Worm (Caenorhabditis elegans) whole organism, L3 larva: ENCODE results near the gene E02H9.6.
A peak's percentile ranks its signal among the peaks of the same experiment; 100 is the strongest.
"Not testable (repeated sequence)": the region's sequence is repeated elsewhere in the genome, so short reads cannot be mapped to it uniquely, and the experiment has no call there.

Experiments
- ZK546.5 ChIP-seq: sonication (generic microtip); optimal IDR thresholded peaks from 2 replicates; lab custom pipeline; 2017; ENCODE audit warnings: missing biosample characterization, missing genetic modification characterization
- aly-2 ChIP-seq: fragments of 150-350 bp; optimal IDR thresholded peaks from 2 replicates; lab custom pipeline; 2014; ENCODE audit warnings: missing biosample characterization, missing genetic modification characterization
- ama-1 ChIP-seq: fragments of 150-350 bp; optimal IDR thresholded peaks from 2 replicates; lab custom pipeline; 2018
- ceh-28 ChIP-seq: fragments of 150-350 bp; optimal IDR thresholded peaks from 2 replicates; lab custom pipeline; 2014; ENCODE audit warnings: missing biosample characterization, missing genetic modification reagents, missing genetic modification characterization
- ceh-82 ChIP-seq: fragments of 150-350 bp; optimal IDR thresholded peaks from 2 replicates; lab custom pipeline; 2014; ENCODE audit warnings: missing biosample characterization, missing genetic modification characterization
- egl-5 ChIP-seq: fragments of 150-350 bp; optimal IDR thresholded peaks from 2 replicates; lab custom pipeline; 2017; ENCODE audit warnings: missing biosample characterization, missing genetic modification reagents, missing genetic modification characterization, inconsistent platforms
- elt-2 ChIP-seq: sonication (generic microtip); optimal IDR thresholded peaks from 2 replicates; lab custom pipeline; 2016; ENCODE audit warnings: missing genetic modification reagents, mild to moderate bottlenecking, missing genetic modification characterization, missing compliant biosample characterization
- elt-3 ChIP-seq, 3 experiments: fragments of 150-350 bp in 1 of 3; sonication (generic microtip) in 2 of 3; optimal IDR thresholded peaks; 2 replicates in 2 of 3; 4 replicates in 1 of 3; lab custom pipeline; 2014 to 2017; ENCODE audit warnings: missing biosample characterization in 3 of 3, missing genetic modification characterization in 3 of 3
- eor-1 ChIP-seq, 2 experiments: fragments of 150-350 bp; optimal IDR thresholded peaks; 2 replicates each; lab custom pipeline; 2014 to 2018; ENCODE audit warnings: missing biosample characterization in 2 of 2, missing genetic modification characterization in 2 of 2
- fkh-2 ChIP-seq: fragments of 150-350 bp; optimal IDR thresholded peaks from 2 replicates; lab custom pipeline; 2014; ENCODE audit warnings: missing biosample characterization, missing genetic modification reagents, missing genetic modification characterization
- hmg-11 ChIP-seq: sonication (generic microtip); optimal IDR thresholded peaks from 2 replicates; lab custom pipeline; 2016; ENCODE audit warnings: missing genetic modification characterization, missing compliant biosample characterization
- jun-1 ChIP-seq: fragments of 150-350 bp; optimal IDR thresholded peaks from 2 replicates; lab custom pipeline; 2014; ENCODE audit warnings: missing biosample characterization, missing genetic modification reagents, missing genetic modification characterization
- lsy-12 ChIP-seq: sonication (generic microtip); optimal IDR thresholded peaks from 2 replicates; lab custom pipeline; 2016; ENCODE audit warnings: mild to moderate bottlenecking, missing genetic modification characterization, missing compliant biosample characterization
- mml-1 ChIP-seq: fragments of 150-350 bp; sonication (generic microtip); optimal IDR thresholded peaks from 3 replicates; lab custom pipeline; 2014; ENCODE audit warnings: missing biosample characterization, missing genetic modification characterization
- nfya-1 ChIP-seq: sonication (generic microtip); optimal IDR thresholded peaks from 2 replicates; lab custom pipeline; 2017; ENCODE audit warnings: missing genetic modification characterization, mild to moderate bottlenecking, missing compliant biosample characterization, antibody characterized with exemption, moderate library complexity; ENCODE audit not compliant: insufficient read depth
- nhr-11 ChIP-seq: fragments of 150-350 bp; optimal IDR thresholded peaks from 2 replicates; lab custom pipeline; 2014; ENCODE audit warnings: missing biosample characterization, missing genetic modification characterization
- nhr-237 ChIP-seq: fragments of 150-350 bp; optimal IDR thresholded peaks from 2 replicates; lab custom pipeline; 2014; ENCODE audit warnings: missing biosample characterization, missing genetic modification characterization
- pha-4 ChIP-seq: fragments of 150-350 bp; optimal IDR thresholded peaks from 2 replicates; lab custom pipeline; 2014; ENCODE audit warnings: missing biosample characterization, missing genetic modification reagents, missing genetic modification characterization
- pqm-1 ChIP-seq: fragments of 150-350 bp; optimal IDR thresholded peaks from 2 replicates; lab custom pipeline; 2017; ENCODE audit warnings: missing biosample characterization, missing genetic modification characterization, inconsistent platforms
- sea-2 ChIP-seq: fragments of 150-350 bp; sonication (generic microtip); optimal IDR thresholded peaks from 4 replicates; lab custom pipeline; 2014; ENCODE audit warnings: missing biosample characterization, missing genetic modification reagents, missing genetic modification characterization
- skn-1 ChIP-seq: fragments of 150-350 bp; optimal IDR thresholded peaks from 2 replicates; lab custom pipeline; 2014; ENCODE audit warnings: missing biosample characterization, missing genetic modification characterization
- snpc-4 ChIP-seq: fragments of 150-350 bp; optimal IDR thresholded peaks from 2 replicates; lab custom pipeline; 2014; ENCODE audit warnings: missing biosample characterization, missing genetic modification characterization
- tbx-2 ChIP-seq: sonication (generic microtip); optimal IDR thresholded peaks from 2 replicates; lab custom pipeline; 2016; ENCODE audit warnings: mild to moderate bottlenecking, missing genetic modification characterization, missing compliant biosample characterization
- unc-62 ChIP-seq: fragments of 150-350 bp; sonication (generic microtip); optimal IDR thresholded peaks from 4 replicates; lab custom pipeline; 2014; ENCODE audit warnings: missing biosample characterization, missing genetic modification reagents, missing genetic modification characterization
- zag-1 ChIP-seq: fragments of 150-350 bp; optimal IDR thresholded peaks from 2 replicates; lab custom pipeline; 2014; ENCODE audit warnings: missing biosample characterization, missing genetic modification characterization
- ztf-11 ChIP-seq: fragments of 150-350 bp; optimal IDR thresholded peaks from 2 replicates; lab custom pipeline; 2014; ENCODE audit warnings: missing biosample characterization, missing genetic modification characterization

E02H9.6 gene

DNA sequence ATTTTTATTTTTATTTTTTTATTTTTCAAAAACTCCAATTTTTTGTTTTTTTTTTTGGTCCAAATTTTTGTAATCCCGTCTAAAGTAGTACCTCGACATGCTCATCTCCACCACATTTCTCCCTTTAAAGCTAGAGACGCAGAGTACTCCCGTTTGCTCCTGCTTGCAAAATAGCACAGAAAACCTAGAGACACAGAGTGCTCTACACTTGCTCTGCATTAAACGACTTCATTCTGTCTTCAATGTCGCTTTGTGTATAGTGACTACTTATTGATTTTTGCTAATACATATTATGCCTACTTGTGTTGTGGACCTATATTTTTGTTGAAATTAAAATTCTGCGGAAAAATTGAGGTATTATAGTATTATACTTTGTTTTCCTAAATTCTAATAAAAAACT, 9.8 kb upstream of the E02H9.6 start, which contains the start of gene W04B5.8:
W04B5.8 (plus strand) TSS at position 195 of the 400 bp plus-strand sequence.
- TF ChIP-seq nfya-1 (peak; percentile 19), hmg-11 (peak; percentile 48), mml-1 (no peak), ceh-28 (tag; lab: Kevin White, UChicago) (peak; percentile 5), ZK546.5 (tag; lab: Kevin White, UChicago) (no peak)

DNA sequence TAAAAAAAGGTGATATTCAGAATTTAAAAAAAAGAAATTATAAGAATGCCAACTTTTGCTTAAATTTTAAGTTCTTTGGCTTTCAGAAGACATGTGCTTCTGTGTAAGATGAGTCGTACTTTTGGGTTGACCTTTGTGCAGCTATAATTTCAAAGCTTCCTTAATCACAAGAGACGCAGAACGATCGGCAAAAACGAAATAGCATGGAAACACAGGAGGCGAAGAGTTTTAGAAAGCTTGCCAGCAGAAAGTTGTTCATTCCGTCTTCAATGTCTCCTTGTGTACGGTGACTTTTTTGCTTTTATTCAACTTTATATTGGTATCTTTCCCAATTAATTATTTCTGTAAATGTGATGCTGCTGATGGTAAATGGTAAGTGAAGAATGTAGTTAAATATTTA, 3.0 kb upstream of the E02H9.6 start:
- TF ChIP-seq ztf-11 (tag; lab: Kevin White, UChicago) (no peak), egl-5 (no peak), nfya-1 (no peak), nhr-237 (tag; lab: Kevin White, UChicago) (no peak), skn-1 (tag; lab: Kevin White, UChicago) (no peak), ama-1 (lab: Kevin White, UChicago) (no peak), pqm-1 (tag; lab: Kevin White, UChicago) (no peak)

DNA sequence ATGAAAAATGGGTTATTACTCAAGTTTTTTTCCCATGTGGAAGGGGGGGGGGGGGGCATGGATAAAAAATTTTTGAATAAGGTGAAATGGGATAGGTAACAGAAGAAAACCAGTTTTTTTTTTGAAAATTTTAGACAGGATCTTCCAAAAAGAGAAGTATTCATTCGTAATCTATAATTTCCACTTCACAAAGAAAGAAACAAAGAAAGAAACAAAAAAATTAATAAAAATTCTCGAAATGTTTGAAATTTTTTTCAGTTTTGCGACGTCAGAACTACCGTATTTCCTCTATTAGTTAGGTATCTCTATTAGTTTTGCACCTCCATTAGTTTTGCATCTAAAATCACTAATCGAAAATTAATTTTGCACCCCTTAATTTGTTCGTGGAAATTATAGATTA, 532 bp upstream of the E02H9.6 start, which contains the start of gene W04B5.6:
W04B5.6 (minus strand) TSS at position 101 of the 400 bp plus-strand sequence.
- TF ChIP-seq pha-4 (tag; lab: Kevin White, UChicago); aly-2 (tag; lab: Kevin White, UChicago); unc-62 (GFP tag; lab: Kevin White, UChicago): not testable (repeated sequence)

DNA sequence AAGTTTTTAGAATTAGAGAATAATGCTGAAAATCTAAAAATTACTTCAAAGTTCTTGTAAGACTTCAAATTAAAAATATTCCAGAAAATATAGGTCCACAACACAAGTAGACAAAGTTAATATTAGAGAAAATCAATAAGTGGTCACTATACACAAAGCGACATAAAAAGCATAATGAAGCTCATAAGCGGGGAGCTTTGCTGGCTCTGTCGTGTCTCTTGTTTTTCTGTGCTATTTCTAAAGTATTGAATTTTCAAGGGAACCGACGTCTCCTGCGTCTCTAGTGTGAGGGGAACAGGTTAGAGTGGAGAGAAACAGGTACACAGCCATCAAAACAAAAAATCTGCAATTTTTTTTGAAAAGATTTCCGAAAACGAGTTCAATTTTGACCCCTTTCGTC, 2.6 kb downstream of the E02H9.6 start, which contains the start of gene E02H9.13:
E02H9.13 (minus strand) TSS at position 199 of the 400 bp plus-strand sequence.
- TF ChIP-seq jun-1 (no peak), zag-1 (no peak), ceh-82 (tag; lab: Kevin White, UChicago) (no peak), egl-5 (no peak)

DNA sequence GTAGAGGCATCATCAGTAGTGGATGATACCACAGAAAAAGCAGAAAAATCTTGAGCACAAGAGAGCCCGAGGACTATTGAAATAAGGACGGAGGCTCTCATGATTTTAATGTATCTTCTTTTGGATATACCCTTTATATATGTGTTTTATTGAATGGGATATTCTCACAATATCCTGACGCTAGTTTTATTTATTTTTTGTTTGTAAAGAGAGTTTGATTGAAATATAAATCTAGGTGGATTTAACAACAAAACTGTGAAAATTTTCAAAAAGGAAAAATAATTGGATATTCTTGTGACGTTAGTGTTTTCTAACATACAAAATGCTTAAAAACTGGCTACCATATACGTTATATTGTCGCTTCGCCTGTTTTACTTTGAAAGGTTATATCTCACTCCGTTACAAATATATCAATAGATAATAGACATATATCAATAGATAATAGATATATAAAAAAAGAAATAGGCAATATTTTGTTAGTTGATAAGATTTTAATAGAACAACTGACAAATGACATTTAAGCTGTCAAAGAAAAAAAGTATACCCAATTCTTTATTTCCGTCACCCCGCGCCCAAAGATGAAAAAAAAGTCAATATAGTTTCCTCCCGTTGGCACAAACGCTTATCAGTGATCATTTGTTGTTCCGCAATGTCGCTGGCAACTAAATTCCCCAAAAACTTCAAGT, 9.8 kb downstream of the E02H9.6 start, which contains the start of the genes E02H9.7 and klo-2:
E02H9.7 (minus strand) TSS at position 101 of the 686 bp plus-strand sequence.
klo-2 (plus strand) TSS at position 636 of the 686 bp plus-strand sequence.
- no peak for TF ChIP-seq snpc-4
- peak; percentile 30 for TF ChIP-seq elt-2

DNA sequence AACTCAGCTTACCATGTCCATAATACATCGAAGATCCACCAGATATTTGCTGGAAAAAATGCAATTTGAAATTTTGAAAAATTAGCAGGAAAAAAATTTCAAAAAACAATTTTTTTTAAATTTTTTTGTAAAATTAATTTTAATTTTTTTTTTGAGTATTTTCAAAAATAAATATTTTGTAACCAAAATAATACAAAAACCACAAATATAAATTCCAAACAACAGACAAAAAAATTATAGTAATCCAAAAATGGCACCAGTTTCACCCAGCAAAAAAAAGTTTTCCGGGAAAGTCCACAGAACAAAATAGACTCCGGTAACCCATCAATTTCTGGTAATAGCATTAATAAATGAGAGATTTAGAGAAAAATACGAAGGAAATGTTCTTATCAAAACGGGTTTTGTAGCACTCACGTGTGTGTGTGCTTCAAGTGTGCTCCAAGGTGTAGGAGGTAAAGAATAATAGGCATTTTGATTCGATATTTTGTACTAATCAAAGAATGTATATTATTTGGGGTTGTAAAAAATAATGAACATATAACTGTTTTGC, 18.9 kb downstream of the E02H9.6 start, which contains the start of gene nhr-121:
nhr-121 (minus strand) TSS at position 51 of the 550 bp plus-strand sequence.
- TF ChIP-seq sea-2 (GFP tag; lab: Kevin White, UChicago) (no peak), aly-2 (tag; lab: Kevin White, UChicago) (no peak), ama-1 (lab: Kevin White, UChicago) (no peak), pqm-1 (tag; lab: Kevin White, UChicago) (peak; percentile 97), elt-3 (tag; optimal IDR thresholded peaks at IDR 0.05; lab: Kevin White, UChicago) (no peak), egl-5 (no peak), nhr-11 (no peak), tbx-2 (tag; lab: Kevin White, UChicago) (no peak), elt-2 (peak; percentile 82), eor-1 (tag; optimal IDR thresholded peaks at IDR 0.05; lab: Kevin White, UChicago) (no peak), pha-4 (tag; lab: Kevin White, UChicago) (peak; percentile 39), fkh-2 (no peak), nfya-1 (no peak), jun-1 (peak; percentile 21), snpc-4 (no peak), ceh-28 (tag; lab: Kevin White, UChicago) (no peak), lsy-12 (tag; lab: Kevin White, UChicago) (no peak)

DNA sequence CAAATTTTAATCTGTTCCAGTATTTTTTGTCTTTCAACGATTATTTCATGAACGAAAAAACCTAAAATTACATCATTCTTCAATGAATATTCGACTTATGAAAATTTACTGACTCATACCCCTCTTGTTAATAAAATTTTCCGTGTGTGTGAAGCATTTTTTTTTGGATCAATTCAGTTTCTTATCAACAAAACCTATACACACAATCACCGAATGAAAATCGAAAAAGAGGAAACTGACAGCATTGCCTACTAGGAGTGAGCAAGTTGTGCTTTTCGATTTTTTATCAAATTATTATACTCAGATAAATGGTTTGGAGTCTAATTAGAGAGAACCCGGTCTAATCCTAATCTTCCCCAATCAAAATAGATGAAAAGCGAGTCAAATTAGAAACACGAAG, 22.8 kb downstream of the E02H9.6 start, which contains the start of gene E02H9.3:
E02H9.3 (plus strand) TSS at position 301 of the 400 bp plus-strand sequence.
- peak; percentile 8 for TF ChIP-seq elt-2
